Worm (Caenorhabditis elegans) whole organism, young adult: Measurements from ENCODE around the gene tbcb-1.

ENCODE experiments used
- B0019.2 ChIP-seq: fragments of 200-800 bp; sonication (Bioruptor generic); conservative IDR thresholded peaks from 2 replicates; pipeline ENCODE4 v1.3.6; 2022; ENCODE audit warnings: missing genetic modification reagents, missing genetic modification characterization, missing compliant biosample characterization
- B0035.1 ChIP-seq: sonication (generic microtip); optimal IDR thresholded peaks from 2 replicates; lab custom pipeline; 2016; ENCODE audit warnings: missing genetic modification characterization, mild to moderate bottlenecking, missing compliant biosample characterization, missing genotype, missing genetic modification reagents
- B0261.1 ChIP-seq: sonication (generic microtip); optimal IDR thresholded peaks from 2 replicates; lab custom pipeline; 2016; ENCODE audit warnings: mild to moderate bottlenecking, missing genetic modification characterization, moderate library complexity, missing compliant biosample characterization
- B0336.3 ChIP-seq: fragments of 200-800 bp; sonication (Bioruptor generic); IDR thresholded peaks from 2 replicates; pipeline ENCODE4 v1.3.6; 2022; ENCODE audit warnings: missing genetic modification characterization, missing compliant biosample characterization
- C06A6.2 ChIP-seq: fragments of 200-800 bp; sonication (Bioruptor generic); conservative IDR thresholded peaks from 2 replicates; pipeline ENCODE4 v1.3.6; 2022; ENCODE audit warnings: missing genetic modification characterization, missing compliant biosample characterization
- C17E4.6 ChIP-seq: fragments of 200-800 bp; sonication (Bioruptor generic); IDR thresholded peaks from 2 replicates; pipeline ENCODE4 v1.3.6; 2022; ENCODE audit warnings: missing genetic modification reagents, missing genetic modification characterization, missing compliant biosample characterization
- D2030.7 ChIP-seq: fragments of 200-800 bp; sonication (Bioruptor generic); IDR thresholded peaks from 2 replicates; pipeline ENCODE4 v1.3.6; 2022; ENCODE audit warnings: missing genetic modification reagents, missing genetic modification characterization, missing compliant biosample characterization
- F22D6.2 ChIP-seq: sonication (generic microtip); optimal IDR thresholded peaks from 2 replicates; lab custom pipeline; 2016; ENCODE audit warnings: mild to moderate bottlenecking, missing genetic modification characterization, missing compliant biosample characterization
- F23B12.7 ChIP-seq: sonication (generic microtip); optimal IDR thresholded peaks from 2 replicates; lab custom pipeline; 2017; ENCODE audit warnings: missing genetic modification characterization, mild to moderate bottlenecking, missing compliant biosample characterization, antibody characterized with exemption, moderate library complexity; ENCODE audit not compliant: insufficient read depth
- F33H1.4 ChIP-seq: fragments of 200-800 bp; sonication (Bioruptor generic); IDR thresholded peaks from 2 replicates; pipeline ENCODE4 v1.3.6; 2022; ENCODE audit warnings: missing genetic modification reagents, missing genetic modification characterization, missing compliant biosample characterization
- F37B4.10 ChIP-seq: fragments of 200-800 bp; sonication (Bioruptor generic); IDR thresholded peaks from 2 replicates; pipeline ENCODE4 v1.3.6; 2022; ENCODE audit warnings: missing genetic modification characterization, missing compliant biosample characterization
- F39B2.1 ChIP-seq: fragments of 200-800 bp; sonication (Bioruptor generic); IDR thresholded peaks from 2 replicates; pipeline ENCODE4 v1.3.6; 2022; ENCODE audit warnings: missing genetic modification reagents, missing genetic modification characterization, missing compliant biosample characterization
- F52B5.7 ChIP-seq: sonication (generic microtip); optimal IDR thresholded peaks from 2 replicates; lab custom pipeline; 2016; ENCODE audit warnings: mild to moderate bottlenecking, missing genetic modification characterization, missing compliant biosample characterization
- F55B11.4 ChIP-seq: sonication (generic microtip); optimal IDR thresholded peaks from 2 replicates; lab custom pipeline; 2016; ENCODE audit warnings: missing compliant biosample characterization, missing genetic modification characterization, borderline replicate concordance; ENCODE audit not compliant: insufficient read depth
- F57A8.1 ChIP-seq: fragments of 200-800 bp; sonication (Bioruptor generic); optimal IDR thresholded peaks from 2 replicates; lab custom pipeline; 2018; ENCODE audit warnings: mild to moderate bottlenecking, missing genetic modification characterization, moderate library complexity, missing compliant biosample characterization
- F57C9.4 ChIP-seq: sonication (generic microtip); optimal IDR thresholded peaks from 2 replicates; lab custom pipeline; 2017; ENCODE audit warnings: mild to moderate bottlenecking, missing genetic modification characterization, missing compliant biosample characterization
- K11D2.4 ChIP-seq: fragments of 200-800 bp; sonication (Bioruptor generic); IDR thresholded peaks from 2 replicates; pipeline ENCODE4 v1.3.6; 2022; ENCODE audit warnings: missing genetic modification reagents, missing genetic modification characterization, missing compliant biosample characterization
- K12H6.12 ChIP-seq: fragments of 200-800 bp; sonication (Bioruptor generic); optimal IDR thresholded peaks from 2 replicates; lab custom pipeline; 2018; ENCODE audit warnings: mild to moderate bottlenecking, missing genetic modification characterization, missing compliant biosample characterization
- T07F8.4 ChIP-seq: sonication (generic microtip); optimal IDR thresholded peaks from 2 replicates; lab custom pipeline; 2016; ENCODE audit warnings: mild to moderate bottlenecking, missing genetic modification characterization, moderate library complexity, missing compliant biosample characterization
- Y53F4B.3 ChIP-seq: fragments of 200-800 bp; sonication (Bioruptor generic); IDR thresholded peaks from 2 replicates; pipeline ENCODE4 v1.3.6; 2022; ENCODE audit warnings: missing genetic modification reagents, missing genetic modification characterization, missing compliant biosample characterization
- akir-1 ChIP-seq: fragments of 200-800 bp; sonication (Bioruptor generic); optimal IDR thresholded peaks from 2 replicates; lab custom pipeline; 2018; ENCODE audit warnings: mild to moderate bottlenecking, missing genetic modification characterization, moderate library complexity, missing compliant biosample characterization
- aptf-3 ChIP-seq: fragments of 200-800 bp; sonication (Bioruptor generic); IDR thresholded peaks from 2 replicates; pipeline ENCODE4 v1.3.6; 2022; ENCODE audit warnings: missing genetic modification characterization, missing compliant biosample characterization
- attf-5 ChIP-seq: fragments of 200-800 bp; sonication (Bioruptor generic); optimal IDR thresholded peaks from 2 replicates; lab custom pipeline; 2018; ENCODE audit warnings: mild to moderate bottlenecking, missing genetic modification characterization, missing compliant biosample characterization
- bed-1 ChIP-seq: fragments of 200-800 bp; sonication (Bioruptor generic); IDR thresholded peaks from 2 replicates; pipeline ENCODE4 v1.3.6; 2022; ENCODE audit warnings: missing genetic modification reagents, missing genetic modification characterization, missing compliant biosample characterization
- ceh-79 ChIP-seq: sonication (generic microtip); optimal IDR thresholded peaks from 2 replicates; lab custom pipeline; 2017; ENCODE audit warnings: mild to moderate bottlenecking, missing genetic modification characterization, missing compliant biosample characterization
- ceh-91 ChIP-seq: fragments of 200-800 bp; sonication (Bioruptor generic); IDR thresholded peaks from 2 replicates; pipeline ENCODE4 v1.3.6; 2022; ENCODE audit warnings: missing genetic modification reagents, missing genetic modification characterization, missing compliant biosample characterization
- dox-1 ChIP-seq: fragments of 200-800 bp; sonication (Bioruptor generic); IDR thresholded peaks from 2 replicates; pipeline ENCODE4 v1.3.6; 2022; ENCODE audit warnings: missing genetic modification reagents, missing genetic modification characterization, missing compliant biosample characterization
- dpl-1 ChIP-seq: fragments of 150-350 bp; optimal IDR thresholded peaks from 2 replicates; lab custom pipeline; 2014; ENCODE audit warnings: missing biosample characterization, missing genetic modification reagents, missing genetic modification characterization
- ets-4 ChIP-seq: fragments of 200-800 bp; sonication (Bioruptor generic); optimal IDR thresholded peaks from 2 replicates; lab custom pipeline; 2018; ENCODE audit warnings: mild to moderate bottlenecking, missing genetic modification characterization, missing compliant biosample characterization
- hmg-20 ChIP-seq: fragments of 200-800 bp; sonication (Bioruptor generic); IDR thresholded peaks from 2 replicates; pipeline ENCODE4 v1.3.6; 2022; ENCODE audit warnings: missing genetic modification reagents, missing genetic modification characterization, missing compliant biosample characterization
- hrde-1 ChIP-seq: sonication (generic microtip); optimal IDR thresholded peaks from 2 replicates; lab custom pipeline; 2016; ENCODE audit warnings: missing genetic modification characterization, mild to moderate bottlenecking, missing compliant biosample characterization, moderate library complexity, missing genotype, missing genetic modification reagents, borderline replicate concordance
- lag-1 ChIP-seq: fragments of 200-800 bp; sonication (Bioruptor generic); IDR thresholded peaks from 2 replicates; pipeline ENCODE4 v1.3.6; 2022; ENCODE audit warnings: missing genetic modification reagents, missing genetic modification characterization, missing compliant biosample characterization
- let-526 ChIP-seq: fragments of 200-800 bp; sonication (Bioruptor generic); IDR thresholded peaks from 2 replicates; pipeline ENCODE4 v1.3.6; 2022; ENCODE audit warnings: missing genetic modification reagents, missing genetic modification characterization, missing compliant biosample characterization
- madf-3 ChIP-seq: fragments of 200-800 bp; sonication (Bioruptor generic); IDR thresholded peaks from 2 replicates; pipeline ENCODE4 v1.3.6; 2022; ENCODE audit warnings: missing genetic modification reagents, missing genetic modification characterization, missing compliant biosample characterization
- mel-28 ChIP-seq: sonication (generic microtip); optimal IDR thresholded peaks from 2 replicates; lab custom pipeline; 2016; ENCODE audit warnings: borderline replicate concordance, mild to moderate bottlenecking, missing genetic modification characterization, missing compliant biosample characterization
- nfya-2 ChIP-seq: fragments of 200-800 bp; sonication (Bioruptor generic); IDR thresholded peaks from 2 replicates; pipeline ENCODE4 v1.3.6; 2022; ENCODE audit warnings: missing genetic modification reagents, missing genetic modification characterization, missing compliant biosample characterization
- nfyb-1 ChIP-seq: fragments of 200-800 bp; sonication (Bioruptor generic); IDR thresholded peaks from 2 replicates; pipeline ENCODE4 v1.3.6; 2022; ENCODE audit warnings: missing genetic modification reagents, missing genetic modification characterization, missing compliant biosample characterization
- nhr-90 ChIP-seq: sonication (generic microtip); optimal IDR thresholded peaks from 2 replicates; lab custom pipeline; 2016; ENCODE audit warnings: missing genotype, mild to moderate bottlenecking, missing genetic modification characterization, missing compliant biosample characterization
- repo-1 ChIP-seq: sonication (generic microtip); optimal IDR thresholded peaks from 2 replicates; lab custom pipeline; 2017; ENCODE audit warnings: mild to moderate bottlenecking, missing genetic modification characterization, missing compliant biosample characterization
- sdz-38 ChIP-seq: sonication (generic microtip); optimal IDR thresholded peaks from 2 replicates; lab custom pipeline; 2016; ENCODE audit warnings: missing genotype, missing genetic modification characterization, missing compliant biosample characterization
- snpc-4 ChIP-seq, 5 experiments: fragments of 150-350 bp in 1 of 5; sonication (generic microtip) in 4 of 5; optimal IDR thresholded peaks; 2 replicates each; lab custom pipeline; 2014 to 2018; ENCODE audit warnings: missing genetic modification characterization in 5 of 5, missing biosample characterization in 3 of 5, antibody characterized with exemption in 2 of 5, mild to moderate bottlenecking in 2 of 5, missing compliant biosample characterization in 2 of 5, missing genotype in 2 of 5, moderate library complexity in 2 of 5, missing genetic modification reagents in 1 of 5
- somi-1 ChIP-seq: fragments of 200-800 bp; sonication (Bioruptor generic); optimal IDR thresholded peaks from 2 replicates; lab custom pipeline; 2018; ENCODE audit warnings: mild to moderate bottlenecking, missing genetic modification characterization, missing compliant biosample characterization
- sptf-2 ChIP-seq: fragments of 200-800 bp; sonication (Bioruptor generic); optimal IDR thresholded peaks from 2 replicates; lab custom pipeline; 2018; ENCODE audit warnings: mild to moderate bottlenecking, missing genetic modification characterization, missing compliant biosample characterization
- tbp1 ChIP-seq: fragments of 200-800 bp; sonication (Bioruptor generic); optimal IDR thresholded peaks from 2 replicates; lab custom pipeline; 2018; ENCODE audit warnings: mild to moderate bottlenecking, missing genetic modification characterization, missing compliant biosample characterization
- unc-130 ChIP-seq: sonication (generic microtip); optimal IDR thresholded peaks from 2 replicates; lab custom pipeline; 2016; ENCODE audit warnings: missing genetic modification reagents, missing genetic modification characterization, missing compliant biosample characterization
- unc-62 ChIP-seq: fragments of 150-350 bp; optimal IDR thresholded peaks from 2 replicates; lab custom pipeline; 2014; ENCODE audit warnings: missing biosample characterization, missing genetic modification reagents, missing genetic modification characterization
- xnd-1 ChIP-seq: sonication (generic microtip); optimal IDR thresholded peaks from 2 replicates; lab custom pipeline; 2016; ENCODE audit warnings: missing genotype, missing genetic modification reagents, missing genetic modification characterization, missing compliant biosample characterization
- ztf-22 ChIP-seq: fragments of 200-800 bp; sonication (Bioruptor generic); optimal IDR thresholded peaks from 2 replicates; lab custom pipeline; 2018; ENCODE audit warnings: mild to moderate bottlenecking, missing genetic modification characterization, moderate library complexity, missing compliant biosample characterization

tbcb-1 gene

ce11 chrV:13556746-13557145, 35.2 kb upstream of the tbcb-1 start, which contains the start of gene cav-2:
cav-2 (plus strand) TSS chrV:13557104.
- TF ChIP-seq F57A8.1 (GFP tag; lab: Kevin White, UChicago), result no peak
- no peak for TF ChIP-seq repo-1 (tag; lab: Kevin White, UChicago)
- peak; percentile 80 for TF ChIP-seq dpl-1 (GFP tag; lab: Kevin White, UChicago)
- no peak for TF ChIP-seq K11D2.4 (GFP tag; lab: Robert Waterston, UW)
- peak; percentile 36 for TF ChIP-seq F22D6.2
- peak; percentile 61; the same call in 1 of the 2 replicates for TF ChIP-seq B0336.3
- 0 out of 2 replicates have a peak, but pooled peaks have one; percentile 66 for TF ChIP-seq lag-1 (GFP tag; lab: Robert Waterston, UW)
- TF ChIP-seq tbp1, result peak; percentile 4
- TF ChIP-seq ets-4 (GFP tag; lab: Kevin White, UChicago), result peak; percentile 98
- peak; percentile 88 for TF ChIP-seq B0035.1 (tag; lab: Kevin White, UChicago)
- peak; percentile 41 for TF ChIP-seq D2030.7 (GFP tag; lab: Robert Waterston, UW)
- 0 out of 2 replicates have a peak, but pooled peaks have one; percentile 28 for TF ChIP-seq C06A6.2
- no peak for TF ChIP-seq unc-62 (GFP tag; lab: Kevin White, UChicago)
- no peak for TF ChIP-seq Y53F4B.3
- TF ChIP-seq bed-1 (GFP tag; lab: Robert Waterston, UW), result no peak
- TF ChIP-seq hmg-20, result peak; percentile 66; the same call in 1 of the 2 replicates
- peak; percentile 78 for TF ChIP-seq let-526 (GFP tag; lab: Robert Waterston, UW)
- no peak for TF ChIP-seq F37B4.10 (GFP tag; lab: Robert Waterston, UW)
- no peak for TF ChIP-seq T07F8.4 (tag; lab: Kevin White, UChicago)
- TF ChIP-seq K12H6.12, result peak; percentile 51
- no peak for TF ChIP-seq snpc-4 (GFP tag; optimal IDR thresholded peaks at IDR 0.05; lab: Kevin White, UChicago)
- TF ChIP-seq snpc-4 (tag; optimal IDR thresholded peaks at IDR 0.05; lab: Kevin White, UChicago), result peak in 2 of 4 experiments; percentile 40 to 78
- peak; percentile 49 for TF ChIP-seq ztf-22 (GFP tag; lab: Kevin White, UChicago)
- no peak for TF ChIP-seq F55B11.4 (tag; lab: Kevin White, UChicago)
- TF ChIP-seq F39B2.1 (GFP tag; lab: Robert Waterston, UW), result no peak
- no peak for TF ChIP-seq aptf-3
- peak; percentile 4 for TF ChIP-seq xnd-1
- TF ChIP-seq sdz-38 (tag; lab: Kevin White, UChicago), result no peak
- TF ChIP-seq nhr-90 (tag; lab: Kevin White, UChicago), result no peak
- peak; percentile 78 for TF ChIP-seq attf-5 (GFP tag; lab: Kevin White, UChicago)
- TF ChIP-seq nfyb-1 (GFP tag; lab: Robert Waterston, UW), result peak; percentile 52; the same call in 1 of the 2 replicates
- no peak for TF ChIP-seq nfya-2 (GFP tag; lab: Robert Waterston, UW)
- peak; percentile 83 for TF ChIP-seq dox-1 (GFP tag; lab: Robert Waterston, UW)
- TF ChIP-seq sptf-2 (GFP tag; lab: Kevin White, UChicago), result no peak
- TF ChIP-seq B0261.1, result no peak
- peak; percentile 44 for TF ChIP-seq F33H1.4 (GFP tag; lab: Robert Waterston, UW)
- TF ChIP-seq B0019.2 (GFP tag; lab: Robert Waterston, UW), result no peak
- no peak for TF ChIP-seq somi-1 (GFP tag; lab: Kevin White, UChicago)
- peak; percentile 18 for TF ChIP-seq F23B12.7
- no peak for TF ChIP-seq hrde-1 (tag; lab: Kevin White, UChicago)
- no peak; the same call in 1 of the 2 replicates for TF ChIP-seq madf-3 (GFP tag; lab: Robert Waterston, UW)
- TF ChIP-seq F52B5.7 (tag; lab: Kevin White, UChicago), result no peak
- peak; percentile 97 for TF ChIP-seq unc-130 (GFP tag; lab: Kevin White, UChicago)
- TF ChIP-seq F57C9.4 (tag; lab: Kevin White, UChicago), result no peak
- no peak for TF ChIP-seq mel-28 (tag; lab: Kevin White, UChicago)
- TF ChIP-seq C17E4.6, result no peak
- TF ChIP-seq akir-1, result no peak
- no peak for TF ChIP-seq ceh-79 (tag; lab: Kevin White, UChicago)
- no peak for TF ChIP-seq ceh-91 (GFP tag; lab: Robert Waterston, UW)
